Worm (Caenorhabditis elegans) whole organism, young adult: ENCODE results near the gene sqv-3.
A peak's percentile ranks its signal among the peaks of the same experiment; 100 is the strongest.

ENCODE experiments used
- B0035.1 ChIP-seq: sonication (generic microtip); optimal IDR thresholded peaks from 2 replicates; lab custom pipeline; 2016; ENCODE audit warnings: missing genetic modification characterization, mild to moderate bottlenecking, missing compliant biosample characterization, missing genotype, missing genetic modification reagents
- B0336.3 ChIP-seq: fragments of 200-800 bp; sonication (Bioruptor generic); IDR thresholded peaks from 2 replicates; pipeline ENCODE4 v1.3.6; 2022; ENCODE audit warnings: missing genetic modification characterization, missing compliant biosample characterization
- C17E4.6 ChIP-seq: fragments of 200-800 bp; sonication (Bioruptor generic); IDR thresholded peaks from 2 replicates; pipeline ENCODE4 v1.3.6; 2022; ENCODE audit warnings: missing genetic modification reagents, missing genetic modification characterization, missing compliant biosample characterization
- D2030.7 ChIP-seq: fragments of 200-800 bp; sonication (Bioruptor generic); IDR thresholded peaks from 2 replicates; pipeline ENCODE4 v1.3.6; 2022; ENCODE audit warnings: missing genetic modification reagents, missing genetic modification characterization, missing compliant biosample characterization
- F33H1.4 ChIP-seq: fragments of 200-800 bp; sonication (Bioruptor generic); IDR thresholded peaks from 2 replicates; pipeline ENCODE4 v1.3.6; 2022; ENCODE audit warnings: missing genetic modification reagents, missing genetic modification characterization, missing compliant biosample characterization
- F49E8.2 ChIP-seq: sonication (generic microtip); optimal IDR thresholded peaks from 3 replicates; lab custom pipeline; 2017; ENCODE audit warnings: missing genetic modification characterization, mild to moderate bottlenecking, missing compliant biosample characterization, antibody characterized with exemption, moderate library complexity; ENCODE audit not compliant: insufficient read depth
- F57C9.4 ChIP-seq: sonication (generic microtip); optimal IDR thresholded peaks from 2 replicates; lab custom pipeline; 2017; ENCODE audit warnings: mild to moderate bottlenecking, missing genetic modification characterization, missing compliant biosample characterization
- Y67H2A.10 ChIP-seq: fragments of 200-800 bp; sonication (Bioruptor generic); conservative IDR thresholded peaks from 2 replicates; pipeline ENCODE4 v1.3.6; 2022; ENCODE audit warnings: missing genetic modification reagents, missing genetic modification characterization, missing compliant biosample characterization
- Y95B8A.8 ChIP-seq: fragments of 200-800 bp; sonication (Bioruptor generic); IDR thresholded peaks from 2 replicates; pipeline ENCODE4 v1.3.6; 2022; ENCODE audit warnings: missing genetic modification reagents, missing genetic modification characterization, missing compliant biosample characterization
- akir-1 ChIP-seq: fragments of 200-800 bp; sonication (Bioruptor generic); optimal IDR thresholded peaks from 2 replicates; lab custom pipeline; 2018; ENCODE audit warnings: mild to moderate bottlenecking, missing genetic modification characterization, moderate library complexity, missing compliant biosample characterization
- attf-5 ChIP-seq: fragments of 200-800 bp; sonication (Bioruptor generic); optimal IDR thresholded peaks from 2 replicates; lab custom pipeline; 2018; ENCODE audit warnings: mild to moderate bottlenecking, missing genetic modification characterization, missing compliant biosample characterization
- bed-1 ChIP-seq: fragments of 200-800 bp; sonication (Bioruptor generic); IDR thresholded peaks from 2 replicates; pipeline ENCODE4 v1.3.6; 2022; ENCODE audit warnings: missing genetic modification reagents, missing genetic modification characterization, missing compliant biosample characterization
- ceh-40 ChIP-seq: fragments of 200-800 bp; sonication (Bioruptor generic); IDR thresholded peaks from 2 replicates; pipeline ENCODE4 v1.3.6; 2022; ENCODE audit warnings: missing genetic modification characterization, missing compliant biosample characterization
- ceh-91 ChIP-seq: fragments of 200-800 bp; sonication (Bioruptor generic); IDR thresholded peaks from 2 replicates; pipeline ENCODE4 v1.3.6; 2022; ENCODE audit warnings: missing genetic modification reagents, missing genetic modification characterization, missing compliant biosample characterization
- chd-7 ChIP-seq: sonication (generic microtip); optimal IDR thresholded peaks from 2 replicates; lab custom pipeline; 2016; ENCODE audit warnings: mild to moderate bottlenecking, missing genetic modification characterization, moderate library complexity, missing compliant biosample characterization
- die-1 ChIP-seq: sonication (generic microtip); optimal IDR thresholded peaks from 2 replicates; lab custom pipeline; 2016; ENCODE audit warnings: missing genotype, mild to moderate bottlenecking, missing genetic modification characterization, missing compliant biosample characterization
- dox-1 ChIP-seq: fragments of 200-800 bp; sonication (Bioruptor generic); IDR thresholded peaks from 2 replicates; pipeline ENCODE4 v1.3.6; 2022; ENCODE audit warnings: missing genetic modification reagents, missing genetic modification characterization, missing compliant biosample characterization
- dpl-1 ChIP-seq: fragments of 150-350 bp; optimal IDR thresholded peaks from 2 replicates; lab custom pipeline; 2014; ENCODE audit warnings: missing biosample characterization, missing genetic modification reagents, missing genetic modification characterization
- efl-1 ChIP-seq: fragments of 150-350 bp; optimal IDR thresholded peaks from 2 replicates; lab custom pipeline; 2014; ENCODE audit warnings: missing biosample characterization, missing genetic modification reagents, missing genetic modification characterization
- egrh-3 ChIP-seq: fragments of 200-800 bp; sonication (Bioruptor generic); IDR thresholded peaks from 2 replicates; pipeline ENCODE4 v1.3.6; 2022; ENCODE audit warnings: missing genetic modification reagents, missing genetic modification characterization, missing compliant biosample characterization
- ekl-4 ChIP-seq: fragments of 200-800 bp; sonication (Bioruptor generic); IDR thresholded peaks from 2 replicates; pipeline ENCODE4 v1.3.6; 2022; ENCODE audit warnings: missing genetic modification reagents, missing genetic modification characterization, missing compliant biosample characterization
- hlh-12 ChIP-seq: sonication (generic microtip); optimal IDR thresholded peaks from 2 replicates; lab custom pipeline; 2016; ENCODE audit warnings: missing genetic modification characterization, missing compliant biosample characterization
- hmg-1.2 ChIP-seq: fragments of 200-800 bp; sonication (Bioruptor generic); IDR thresholded peaks from 2 replicates; pipeline ENCODE4 v1.3.6; 2022; ENCODE audit warnings: missing genetic modification reagents, missing genetic modification characterization, missing compliant biosample characterization
- hsf-1 ChIP-seq: fragments of 200-800 bp; sonication (Bioruptor generic); IDR thresholded peaks from 2 replicates; pipeline ENCODE4 v1.3.6; 2022; ENCODE audit warnings: missing genetic modification reagents, missing genetic modification characterization, missing compliant biosample characterization
- lin-35 ChIP-seq, 3 experiments: fragments of 150-350 bp in 2 of 3; sonication (generic microtip) in 1 of 3; optimal IDR thresholded peaks; 2 replicates each; lab custom pipeline; 2014 to 2018; ENCODE audit warnings: missing biosample characterization in 3 of 3, missing genetic modification characterization in 3 of 3, missing genetic modification reagents in 3 of 3
- lin-54 ChIP-seq: fragments of 200-800 bp; sonication (Bioruptor generic); optimal IDR thresholded peaks from 2 replicates; lab custom pipeline; 2018; ENCODE audit warnings: mild to moderate bottlenecking, missing genetic modification characterization, missing compliant biosample characterization
- lsl-1 ChIP-seq: fragments of 200-800 bp; sonication (Bioruptor generic); optimal IDR thresholded peaks from 2 replicates; lab custom pipeline; 2018; ENCODE audit warnings: mild to moderate bottlenecking, missing genetic modification characterization, moderate library complexity, missing compliant biosample characterization
- madf-3 ChIP-seq: fragments of 200-800 bp; sonication (Bioruptor generic); IDR thresholded peaks from 2 replicates; pipeline ENCODE4 v1.3.6; 2022; ENCODE audit warnings: missing genetic modification reagents, missing genetic modification characterization, missing compliant biosample characterization
- madf-6 ChIP-seq: fragments of 200-800 bp; sonication (Bioruptor generic); IDR thresholded peaks from 2 replicates; pipeline ENCODE4 v1.3.6; 2022; ENCODE audit warnings: missing genetic modification reagents, missing genetic modification characterization, missing compliant biosample characterization
- madf-8 ChIP-seq: fragments of 200-800 bp; sonication (Bioruptor generic); conservative IDR thresholded peaks from 2 replicates; pipeline ENCODE4 v1.3.6; 2022; ENCODE audit warnings: missing genetic modification reagents, missing genetic modification characterization, missing compliant biosample characterization
- mel-28 ChIP-seq: sonication (generic microtip); optimal IDR thresholded peaks from 2 replicates; lab custom pipeline; 2016; ENCODE audit warnings: borderline replicate concordance, mild to moderate bottlenecking, missing genetic modification characterization, missing compliant biosample characterization
- mes-4 ChIP-seq: sonication (generic microtip); optimal IDR thresholded peaks from 2 replicates; lab custom pipeline; 2016; ENCODE audit warnings: missing genotype, missing genetic modification characterization, missing compliant biosample characterization
- nfya-2 ChIP-seq: fragments of 200-800 bp; sonication (Bioruptor generic); IDR thresholded peaks from 2 replicates; pipeline ENCODE4 v1.3.6; 2022; ENCODE audit warnings: missing genetic modification reagents, missing genetic modification characterization, missing compliant biosample characterization
- nhr-120 ChIP-seq: fragments of 200-800 bp; sonication (Bioruptor generic); IDR thresholded peaks from 2 replicates; pipeline ENCODE4 v1.3.6; 2022; ENCODE audit warnings: missing genetic modification characterization, missing compliant biosample characterization
- nhr-90 ChIP-seq: sonication (generic microtip); optimal IDR thresholded peaks from 2 replicates; lab custom pipeline; 2016; ENCODE audit warnings: missing genotype, mild to moderate bottlenecking, missing genetic modification characterization, missing compliant biosample characterization
- pbrm-1 ChIP-seq: fragments of 200-800 bp; sonication (Bioruptor generic); IDR thresholded peaks from 2 replicates; pipeline ENCODE4 v1.3.6; 2022; ENCODE audit warnings: missing genetic modification reagents, missing genetic modification characterization, missing compliant biosample characterization
- pha-4 ChIP-seq: fragments of 150-350 bp; sonication (generic microtip); optimal IDR thresholded peaks from 2 replicates; lab custom pipeline; 2014; ENCODE audit warnings: missing biosample characterization, missing genetic modification reagents, missing genetic modification characterization
- rcor-1 ChIP-seq: fragments of 200-800 bp; sonication (Bioruptor generic); IDR thresholded peaks from 2 replicates; pipeline ENCODE4 v1.3.6; 2022; ENCODE audit warnings: missing genetic modification reagents, missing genetic modification characterization, missing compliant biosample characterization
- snpc-1.3 ChIP-seq: sonication (generic microtip); optimal IDR thresholded peaks from 2 replicates; lab custom pipeline; 2017; ENCODE audit warnings: missing genetic modification characterization, mild to moderate bottlenecking, missing compliant biosample characterization, antibody characterized with exemption, moderate library complexity, missing genotype, missing genetic modification reagents; ENCODE audit not compliant: insufficient read depth
- snpc-3.4 ChIP-seq: sonication (generic microtip); optimal IDR thresholded peaks from 2 replicates; lab custom pipeline; 2017; ENCODE audit warnings: missing genetic modification characterization, mild to moderate bottlenecking, missing compliant biosample characterization, antibody characterized with exemption, moderate library complexity, missing genotype, missing genetic modification reagents
- sptf-2 ChIP-seq: fragments of 200-800 bp; sonication (Bioruptor generic); optimal IDR thresholded peaks from 2 replicates; lab custom pipeline; 2018; ENCODE audit warnings: mild to moderate bottlenecking, missing genetic modification characterization, missing compliant biosample characterization
- tbp1 ChIP-seq: fragments of 200-800 bp; sonication (Bioruptor generic); optimal IDR thresholded peaks from 2 replicates; lab custom pipeline; 2018; ENCODE audit warnings: mild to moderate bottlenecking, missing genetic modification characterization, missing compliant biosample characterization
- tlf-1 ChIP-seq: fragments of 200-800 bp; sonication (Bioruptor generic); optimal IDR thresholded peaks from 2 replicates; lab custom pipeline; 2018; ENCODE audit warnings: mild to moderate bottlenecking, missing genetic modification characterization, missing compliant biosample characterization
- unc-130 ChIP-seq: sonication (generic microtip); optimal IDR thresholded peaks from 2 replicates; lab custom pipeline; 2016; ENCODE audit warnings: missing genetic modification reagents, missing genetic modification characterization, missing compliant biosample characterization
- xnd-1 ChIP-seq: sonication (generic microtip); optimal IDR thresholded peaks from 2 replicates; lab custom pipeline; 2016; ENCODE audit warnings: missing genotype, missing genetic modification reagents, missing genetic modification characterization, missing compliant biosample characterization
- zim-3 ChIP-seq: sonication (generic microtip); optimal IDR thresholded peaks from 2 replicates; lab custom pipeline; 2017; ENCODE audit warnings: mild to moderate bottlenecking, missing genetic modification characterization, moderate library complexity, missing compliant biosample characterization
- ztf-18 ChIP-seq: sonication (generic microtip); optimal IDR thresholded peaks from 2 replicates; lab custom pipeline; 2016; ENCODE audit warnings: missing genotype, mild to moderate bottlenecking, missing genetic modification characterization, missing compliant biosample characterization
- ztf-26 ChIP-seq: sonication (generic microtip); optimal IDR thresholded peaks from 2 replicates; lab custom pipeline; 2017; ENCODE audit warnings: missing genetic modification characterization, missing compliant biosample characterization

Gene sqv-3

DNA sequence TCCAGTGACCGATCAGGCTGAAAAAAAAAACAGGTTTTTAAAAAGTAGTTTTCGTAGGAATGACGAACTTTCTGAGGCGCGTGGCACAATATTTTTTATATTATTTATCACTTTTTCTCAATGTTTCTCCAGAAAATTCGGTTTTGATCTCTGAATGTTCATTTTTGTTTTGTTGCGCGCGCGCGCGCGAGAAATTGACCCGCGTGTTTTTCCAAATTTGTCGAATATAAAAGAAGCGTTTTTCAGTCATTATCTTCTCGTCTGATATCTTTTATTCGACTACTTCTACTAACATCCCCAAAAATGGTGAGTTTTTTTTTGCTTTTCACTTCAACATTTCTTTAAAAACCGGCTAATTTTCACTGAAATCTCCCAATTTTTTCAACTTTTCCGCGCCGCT is 21.3 kb downstream of the sqv-3 start, which contains the start of gene rmd-1:
TSS of gene rmd-1 (plus strand) at position 247 of the 400 bp plus-strand sequence.
- TF ChIP-seq rcor-1 (GFP tag; lab: Robert Waterston, UW): peak; percentile 42; the same call in 1 of the 2 replicates
- TF ChIP-seq Y95B8A.8 (GFP tag; lab: Robert Waterston, UW): 0 out of 2 replicates have a peak, but pooled peaks have one; percentile 40
- no peak for TF ChIP-seq hlh-12
- peak; percentile 94 for TF ChIP-seq efl-1 (GFP tag; lab: Kevin White, UChicago)
- no peak for TF ChIP-seq sptf-2 (GFP tag; lab: Kevin White, UChicago)
- TF ChIP-seq nfya-2 (GFP tag; lab: Robert Waterston, UW): no peak
- peak; percentile 1 for TF ChIP-seq tbp1 (GFP tag; lab: Kevin White, UChicago)
- TF ChIP-seq madf-8 (GFP tag; lab: Robert Waterston, UW): peak; percentile 88
- no peak for TF ChIP-seq mes-4 (tag; lab: Kevin White, UChicago)
- no peak for TF ChIP-seq attf-5 (GFP tag; lab: Kevin White, UChicago)
- TF ChIP-seq B0336.3 (GFP tag; lab: Robert Waterston, UW): no peak
- TF ChIP-seq pbrm-1 (GFP tag; lab: Robert Waterston, UW): no peak
- no peak for TF ChIP-seq B0035.1 (tag; lab: Kevin White, UChicago)
- peak; percentile 9; the same call in 1 of the 2 replicates for TF ChIP-seq ekl-4 (GFP tag; lab: Robert Waterston, UW)
- no peak for TF ChIP-seq pha-4 (tag; lab: Kevin White, UChicago)
- peak; percentile 52; the same call in 1 of the 2 replicates for TF ChIP-seq ceh-91 (GFP tag; lab: Robert Waterston, UW)
- TF ChIP-seq lin-54 (GFP tag; lab: Kevin White, UChicago): peak; percentile 30
- TF ChIP-seq ztf-26 (tag; lab: Kevin White, UChicago): no peak
- peak; percentile 8; the same call in 1 of the 2 replicates for TF ChIP-seq madf-3
- peak; percentile 17; the same call in 1 of the 2 replicates for TF ChIP-seq hmg-1.2 (GFP tag; lab: Robert Waterston, UW)
- TF ChIP-seq D2030.7 (GFP tag; lab: Robert Waterston, UW): peak; percentile 57; the same call in 1 of the 2 replicates
- TF ChIP-seq egrh-3 (GFP tag; lab: Robert Waterston, UW): no peak
- TF ChIP-seq ceh-40: no peak
- TF ChIP-seq lsl-1: peak; percentile 54
- peak; percentile 2 for TF ChIP-seq ztf-18 (tag; lab: Kevin White, UChicago)
- TF ChIP-seq tlf-1 (GFP tag; lab: Kevin White, UChicago): peak; percentile 8
- TF ChIP-seq F49E8.2 (tag; lab: Kevin White, UChicago): no peak
- peak; percentile 79 for TF ChIP-seq dpl-1 (GFP tag; lab: Kevin White, UChicago)
- TF ChIP-seq mel-28 (tag; lab: Kevin White, UChicago): no peak
- TF ChIP-seq xnd-1: peak; percentile 82
- no peak for TF ChIP-seq nhr-90 (tag; lab: Kevin White, UChicago)
- TF ChIP-seq madf-6 (GFP tag; lab: Robert Waterston, UW): peak; percentile 96
- peak; percentile 71 for TF ChIP-seq snpc-3.4 (tag; lab: Kevin White, UChicago)
- no peak for TF ChIP-seq Y67H2A.10 (GFP tag; lab: Robert Waterston, UW)
- TF ChIP-seq bed-1 (GFP tag; lab: Robert Waterston, UW): no peak
- TF ChIP-seq zim-3 (tag; lab: Kevin White, UChicago): no peak
- 0 out of 2 replicates have a peak, but pooled peaks have one; percentile 42 for TF ChIP-seq C17E4.6 (GFP tag; lab: Robert Waterston, UW)
- TF ChIP-seq die-1 (tag; lab: Kevin White, UChicago): no peak
- TF ChIP-seq F33H1.4: peak; percentile 72
- TF ChIP-seq F57C9.4 (tag; lab: Kevin White, UChicago): no peak
- TF ChIP-seq snpc-1.3 (tag; lab: Kevin White, UChicago): peak; percentile 29
- peak; percentile 45 for TF ChIP-seq unc-130 (GFP tag; lab: Kevin White, UChicago)
- no peak for TF ChIP-seq nhr-120 (GFP tag; lab: Robert Waterston, UW)
- TF ChIP-seq chd-7 (tag; lab: Kevin White, UChicago): no peak
- TF ChIP-seq hsf-1: peak; percentile 94
- peak; percentile 41 for TF ChIP-seq dox-1 (GFP tag; lab: Robert Waterston, UW)
- TF ChIP-seq akir-1: no peak
- TF ChIP-seq lin-35 (GFP tag; optimal IDR thresholded peaks at IDR 0.05; lab: Kevin White, UChicago): peak in 2 of 3 experiments; percentile 2 to 13
